Fruit fly (Drosophila melanogaster) whole organism, embryonic: Measurements from ENCODE around the gene CG9737.

ENCODE experiments used
- BEAF-32 ChIP-seq: fragments of 200-800 bp; sonication (Bioruptor generic); optimal IDR thresholded peaks from 3 replicates; lab custom pipeline; 2017; ENCODE audit warnings: missing biosample characterization, missing genetic modification characterization, mild to moderate bottlenecking, moderate library complexity, missing genetic modification reagents
- BtbVII ChIP-seq: fragments of 200-800 bp; sonication (Bioruptor generic); optimal IDR thresholded peaks from 3 replicates; lab custom pipeline; 2017; ENCODE audit warnings: missing biosample characterization, mild to moderate bottlenecking, missing genetic modification characterization
- C15 ChIP-seq: fragments of 200-800 bp; sonication (Bioruptor generic); IDR thresholded peaks from 3 replicates; pipeline ENCODE4 v1.3.6; 2022; ENCODE audit warnings: missing biosample characterization, missing genetic modification characterization
- CG10147 ChIP-seq: fragments of 200-800 bp; sonication (Bioruptor generic); optimal IDR thresholded peaks from 2 replicates; lab custom pipeline; 2019; ENCODE audit warnings: missing biosample characterization, mild to moderate bottlenecking, missing genetic modification characterization, moderate library complexity
- CG10565 ChIP-seq: fragments of 200-800 bp; sonication (Bioruptor generic); optimal IDR thresholded peaks from 3 replicates; lab custom pipeline; 2016; ENCODE audit warnings: missing biosample characterization, mild to moderate bottlenecking, missing genetic modification characterization
- CG10979 ChIP-seq: fragments of 200-800 bp; sonication (Bioruptor generic); optimal IDR thresholded peaks from 2 replicates; lab custom pipeline; 2018; ENCODE audit warnings: missing biosample characterization, mild to moderate bottlenecking, missing genetic modification characterization, moderate library complexity
- CG11093 ChIP-seq: fragments of 200-800 bp; sonication (Bioruptor generic); IDR thresholded peaks from 3 replicates; pipeline ENCODE4 v1.3.6; 2022; ENCODE audit warnings: missing biosample characterization, missing genetic modification characterization
- CG12104 ChIP-seq: fragments of 200-800 bp; sonication (Bioruptor generic); optimal IDR thresholded peaks from 3 replicates; lab custom pipeline; 2016; ENCODE audit warnings: missing biosample characterization, missing genetic modification characterization
- CG14860 ChIP-seq: fragments of 200-800 bp; sonication (Bioruptor generic); IDR thresholded peaks from 3 replicates; pipeline ENCODE4 v1.3.6; 2022; ENCODE audit warnings: missing biosample characterization, missing genetic modification characterization; ENCODE audit not compliant: partially characterized antibody
- CG18011 ChIP-seq: fragments of 200-800 bp; sonication (Bioruptor generic); optimal IDR thresholded peaks from 2 replicates; lab custom pipeline; 2017; ENCODE audit warnings: missing biosample characterization, missing genetic modification characterization, mild to moderate bottlenecking, moderate library complexity, missing genotype
- CG2678 ChIP-seq: fragments of 200-800 bp; sonication (Bioruptor generic); optimal IDR thresholded peaks from 3 replicates; lab custom pipeline; 2019; ENCODE audit warnings: missing biosample characterization, mild to moderate bottlenecking, missing genetic modification characterization, moderate library complexity
- CG31388 ChIP-seq: fragments of 200-800 bp; sonication (Bioruptor generic); optimal IDR thresholded peaks from 2 replicates; lab custom pipeline; 2016; ENCODE audit warnings: missing biosample characterization, missing genetic modification characterization
- CG31441 ChIP-seq: fragments of 200-800 bp; sonication (Bioruptor generic); IDR thresholded peaks from 2 replicates; pipeline ENCODE4 v1.3.6; 2022; ENCODE audit warnings: missing biosample characterization, missing genetic modification characterization
- CG3163 ChIP-seq: fragments of 200-800 bp; sonication (Bioruptor generic); optimal IDR thresholded peaks from 3 replicates; lab custom pipeline; 2016; ENCODE audit warnings: missing biosample characterization, missing genetic modification characterization
- CG4730 ChIP-seq: fragments of 200-800 bp; sonication (Bioruptor generic); IDR thresholded peaks from 2 replicates; pipeline ENCODE4 v1.3.6; 2022; ENCODE audit warnings: missing biosample characterization, missing genetic modification characterization
- CG5245 ChIP-seq: fragments of 200-800 bp; sonication (Bioruptor generic); optimal IDR thresholded peaks from 3 replicates; lab custom pipeline; 2016; ENCODE audit warnings: missing biosample characterization, missing genetic modification characterization
- CG6175 ChIP-seq: fragments of 200-800 bp; sonication (Bioruptor generic); IDR thresholded peaks from 3 replicates; pipeline ENCODE4 v1.3.6; 2022; ENCODE audit warnings: missing biosample characterization, missing genetic modification characterization
- CG7372 ChIP-seq: fragments of 200-800 bp; sonication (Bioruptor generic); IDR thresholded peaks from 2 replicates; pipeline ENCODE4 v1.3.6; 2022; ENCODE audit warnings: missing biosample characterization, missing genetic modification characterization
- CG8478 ChIP-seq: fragments of >200 bp; optimal IDR thresholded peaks from 2 replicates; lab custom pipeline; 2018
- CG8944 ChIP-seq: fragments of 200-800 bp; sonication (Bioruptor generic); optimal IDR thresholded peaks from 3 replicates; lab custom pipeline; 2016; ENCODE audit warnings: missing biosample characterization, missing genetic modification characterization
- CTCF ChIP-seq: fragments of 200-800 bp; sonication (Bioruptor generic); optimal IDR thresholded peaks from 2 replicates; lab custom pipeline; 2017; ENCODE audit warnings: missing biosample characterization, mild to moderate bottlenecking, missing genetic modification characterization, moderate library complexity
- Dll ChIP-seq: fragments of 200-800 bp; sonication (Bioruptor generic); IDR thresholded peaks from 4 replicates; pipeline ENCODE4 v1.3.6; 2022; ENCODE audit warnings: missing biosample characterization, missing genetic modification characterization; ENCODE audit not compliant: partially characterized antibody
- Doc3 ChIP-seq: fragments of 200-800 bp; sonication (Bioruptor generic); IDR thresholded peaks from 3 replicates; pipeline ENCODE4 v1.3.6; 2022; ENCODE audit warnings: missing biosample characterization, missing genetic modification characterization; ENCODE audit not compliant: partially characterized antibody
- Elba2 ChIP-seq: fragments of 200-800 bp; sonication (Bioruptor generic); optimal IDR thresholded peaks from 3 replicates; lab custom pipeline; 2016; ENCODE audit warnings: missing biosample characterization, missing genetic modification characterization
- Fer2 ChIP-seq: fragments of 200-800 bp; sonication (Bioruptor generic); optimal IDR thresholded peaks from 2 replicates; lab custom pipeline; 2018; ENCODE audit warnings: missing biosample characterization, mild to moderate bottlenecking, missing genetic modification characterization, moderate library complexity
- GATAe ChIP-seq: fragments of 200-800 bp; sonication (Bioruptor generic); conservative IDR thresholded peaks from 2 replicates; pipeline ENCODE4 v1.3.6; 2022; ENCODE audit warnings: missing biosample characterization, missing genetic modification characterization
- HLH4C ChIP-seq: fragments of 200-800 bp; sonication (Bioruptor generic); IDR thresholded peaks from 3 replicates; pipeline ENCODE4 v1.3.6; 2022; ENCODE audit warnings: missing biosample characterization, missing genetic modification characterization; ENCODE audit not compliant: partially characterized antibody
- Hand ChIP-seq: fragments of 200-800 bp; sonication (Bioruptor generic); optimal IDR thresholded peaks from 2 replicates; lab custom pipeline; 2017; ENCODE audit warnings: mild to moderate bottlenecking, missing biosample characterization, missing genetic modification reagents, missing genetic modification characterization
- Mad ChIP-seq: fragments of 200-800 bp; sonication (Bioruptor generic); optimal IDR thresholded peaks from 2 replicates; lab custom pipeline; 2016; ENCODE audit warnings: missing biosample characterization, missing genetic modification characterization
- NC2α ChIP-seq: fragments of 200-800 bp; sonication (Bioruptor generic); optimal IDR thresholded peaks from 2 replicates; lab custom pipeline; 2016; ENCODE audit warnings: missing biosample characterization, missing genetic modification characterization
- PHDP ChIP-seq: fragments of 200-800 bp; sonication (Bioruptor generic); optimal IDR thresholded peaks from 3 replicates; lab custom pipeline; 2018; ENCODE audit warnings: missing biosample characterization, mild to moderate bottlenecking, missing genetic modification characterization, moderate library complexity
- Pdp1 ChIP-seq, 2 experiments: fragments of 200-800 bp; sonication (Bioruptor generic); optimal IDR thresholded peaks; 3 replicates each; lab custom pipeline; 2016; ENCODE audit warnings: missing biosample characterization in 2 of 2, missing genetic modification characterization in 2 of 2, mild to moderate bottlenecking in 1 of 2, moderate library complexity in 1 of 2
- Side ChIP-seq: fragments of 200-800 bp; sonication (Bioruptor generic); optimal IDR thresholded peaks from 2 replicates; lab custom pipeline; 2016; ENCODE audit warnings: missing biosample characterization, missing genetic modification characterization
- Sry-β ChIP-seq: fragments of 200-800 bp; sonication (Bioruptor generic); optimal IDR thresholded peaks from 2 replicates; lab custom pipeline; 2018; ENCODE audit warnings: missing biosample characterization, mild to moderate bottlenecking, missing genetic modification characterization, moderate library complexity
- Vsx1 ChIP-seq: fragments of 200-800 bp; sonication (Bioruptor generic); optimal IDR thresholded peaks from 2 replicates; lab custom pipeline; 2017; ENCODE audit warnings: missing biosample characterization, mild to moderate bottlenecking, missing genetic modification characterization, missing genetic modification reagents
- amos ChIP-seq: fragments of 200-800 bp; sonication (Bioruptor generic); IDR thresholded peaks from 2 replicates; pipeline ENCODE4 v1.3.6; 2022; ENCODE audit warnings: missing biosample characterization, missing genetic modification characterization; ENCODE audit not compliant: partially characterized antibody
- bab2 ChIP-seq: fragments of 200-800 bp; sonication (Bioruptor generic); optimal IDR thresholded peaks from 2 replicates; lab custom pipeline; 2016; ENCODE audit warnings: missing biosample characterization, missing genetic modification characterization
- dmrt99B ChIP-seq: fragments of 200-800 bp; sonication (Bioruptor generic); optimal IDR thresholded peaks from 2 replicates; lab custom pipeline; 2018; ENCODE audit warnings: missing biosample characterization, mild to moderate bottlenecking, missing genetic modification characterization, moderate library complexity
- gsb ChIP-seq: fragments of 200-800 bp; sonication (Bioruptor generic); IDR thresholded peaks from 2 replicates; pipeline ENCODE4 v1.3.6; 2022; ENCODE audit warnings: missing biosample characterization, missing genetic modification characterization
- hth ChIP-seq: fragments of >200 bp; optimal IDR thresholded peaks from 2 replicates; lab custom pipeline; 2017; ENCODE audit warnings: inconsistent platforms
- kah ChIP-seq: fragments of 200-800 bp; sonication (Bioruptor generic); optimal IDR thresholded peaks from 2 replicates; lab custom pipeline; 2018; ENCODE audit warnings: missing biosample characterization, mild to moderate bottlenecking, missing genetic modification characterization
- mam ChIP-seq: fragments of 200-800 bp; sonication (Bioruptor generic); optimal IDR thresholded peaks from 3 replicates; lab custom pipeline; 2016; ENCODE audit warnings: missing biosample characterization, missing genetic modification characterization
- mirr ChIP-seq: fragments of 200-800 bp; sonication (Bioruptor generic); optimal IDR thresholded peaks from 3 replicates; lab custom pipeline; 2018; ENCODE audit warnings: missing biosample characterization, mild to moderate bottlenecking, missing genetic modification characterization
- nerfin-1 ChIP-seq: fragments of 200-800 bp; sonication (Bioruptor generic); optimal IDR thresholded peaks from 3 replicates; lab custom pipeline; 2019; ENCODE audit warnings: missing biosample characterization, mild to moderate bottlenecking, missing genetic modification characterization, moderate library complexity
- nerfin-2 ChIP-seq: fragments of 200-800 bp; sonication (Bioruptor generic); IDR thresholded peaks from 2 replicates; pipeline ENCODE4 v1.3.6; 2022; ENCODE audit warnings: missing biosample characterization, missing genetic modification characterization; ENCODE audit not compliant: partially characterized antibody
- repo ChIP-seq: fragments of 200-800 bp; sonication (Bioruptor generic); optimal IDR thresholded peaks from 2 replicates; lab custom pipeline; 2016; ENCODE audit warnings: missing biosample characterization, missing genetic modification characterization
- slbo ChIP-seq: fragments of 200-800 bp; sonication (Bioruptor generic); IDR thresholded peaks from 2 replicates; pipeline ENCODE4 v1.3.6; 2022; ENCODE audit warnings: missing biosample characterization, missing genetic modification characterization
- sob ChIP-seq: fragments of 200-800 bp; sonication (Bioruptor generic); IDR thresholded peaks from 2 replicates; pipeline ENCODE4 v1.3.6; 2022; ENCODE audit warnings: missing biosample characterization, missing genetic modification characterization
- sug ChIP-seq: fragments of 200-800 bp; optimal IDR thresholded peaks from 2 replicates; lab custom pipeline; 2019; ENCODE audit warnings: missing biosample characterization, mild to moderate bottlenecking, missing genetic modification characterization, moderate library complexity
- tin ChIP-seq: fragments of 200-800 bp; sonication (Bioruptor generic); optimal IDR thresholded peaks from 3 replicates; lab custom pipeline; 2016; ENCODE audit warnings: missing biosample characterization, missing genetic modification characterization

The CG9737 gene

dm6 chr3R:30276482-30277282, 33.6 kb upstream of the CG9737 start (continued):
- TF ChIP-seq repo (peak; percentile 7), CG8944 (peak; percentile 30), tin (GFP tag; lab: Kevin White, UChicago) (peak; percentile 60), GATAe (no peak), BEAF-32 (GFP tag; lab: Kevin White, UChicago) (no peak), Fer2 (tag; lab: Kevin White, UChicago) (no peak), CG14860 (no peak), sug (tag; lab: Kevin White, UChicago) (peak; percentile 12), gsb (GFP tag; lab: Robert Waterston, UW) (no peak), C15 (GFP tag; lab: Robert Waterston, UW) (no peak), CG12104 (GFP tag; lab: Kevin White, UChicago) (no peak), CG3163 (GFP tag; lab: Kevin White, UChicago) (no peak), CG8478 (lab: Kevin White, UChicago) (no peak), CG18011 (GFP tag; lab: Kevin White, UChicago) (peak; percentile 16), sob (GFP tag; lab: Robert Waterston, UW) (peak; percentile 31; the same call in 1 of the 2 replicates), CTCF (GFP tag; lab: Kevin White, UChicago) (no peak), amos (GFP tag; lab: Robert Waterston, UW) (no peak), CG4730 (GFP tag; lab: Robert Waterston, UW) (no peak), PHDP (peak; percentile 53), CG10147 (GFP tag; lab: Kevin White, UChicago) (no peak), Pdp1 (GFP tag; optimal IDR thresholded peaks at IDR 0.05; lab: Kevin White, UChicago) (peak; percentile 35 to 51), CG2678 (tag; lab: Kevin White, UChicago) (peak; percentile 51), CG11093 (GFP tag; lab: Robert Waterston, UW) (no peak; the same call in 2 of the 3 replicates), CG10979 (tag; lab: Kevin White, UChicago) (peak; percentile 33), mirr (GFP tag; lab: Kevin White, UChicago) (peak; percentile 42), mam (peak; percentile 43), hth (lab: Kevin White, UChicago) (no peak), NC2α (GFP tag; lab: Kevin White, UChicago) (no peak), Dll (no peak), CG31441 (GFP tag; lab: Robert Waterston, UW) (no peak; the same call in 1 of the 2 replicates), BtbVII (GFP tag; lab: Kevin White, UChicago) (no peak), bab2 (GFP tag; lab: Kevin White, UChicago) (peak; percentile 58), HLH4C (GFP tag; lab: Robert Waterston, UW) (0 out of 3 replicates have a peak, but pooled peaks have one; percentile 22), nerfin-1 (tag; lab: Kevin White, UChicago) (peak; percentile 41), CG5245 (GFP tag; lab: Kevin White, UChicago) (peak; percentile 55), slbo (GFP tag; lab: Robert Waterston, UW) (peak; percentile 57), Mad (peak; percentile 39), CG6175 (GFP tag; lab: Robert Waterston, UW) (no peak), CG10565 (GFP tag; lab: Kevin White, UChicago) (no peak), CG31388 (GFP tag; lab: Kevin White, UChicago) (no peak), dmrt99B (tag; lab: Kevin White, UChicago) (peak; percentile 47), Hand (GFP tag; lab: Kevin White, UChicago) (no peak), Sry-β (peak; percentile 6), CG7372 (GFP tag; lab: Robert Waterston, UW) (no peak), Doc3 (GFP tag; lab: Robert Waterston, UW) (no peak), kah (GFP tag; lab: Kevin White, UChicago) (peak; percentile 15), Vsx1 (GFP tag; lab: Kevin White, UChicago) (peak; percentile 22), nerfin-2 (GFP tag; lab: Robert Waterston, UW) (no peak), Side (GFP tag; lab: Kevin White, UChicago) (no peak), Elba2 (GFP tag; lab: Kevin White, UChicago) (no peak)
